Worm (Caenorhabditis elegans): ENCODE data around the gene col-149.

ce11 chrV:10339200-10339599 is 46.5 kb upstream of the col-149 start, which contains the start of gene K07C5.2:
- no peak for TF ChIP-seq daf-12 (tag; optimal IDR thresholded peaks at IDR 0.05)
- TF ChIP-seq snpc-4 (tag; optimal IDR thresholded peaks at IDR 0.05): no peak
- no peak for TF ChIP-seq egl-27 (tag; optimal IDR thresholded peaks at IDR 0.05)
- TF ChIP-seq ama-1 (optimal IDR thresholded peaks at IDR 0.05): no peak
- TF ChIP-seq vab-7 (GFP tag; IDR thresholded peaks at IDR 0.05): no peak
- no peak for TF ChIP-seq nhr-11 (tag; optimal IDR thresholded peaks at IDR 0.05)
- TF ChIP-seq ztf-11 (tag; optimal IDR thresholded peaks at IDR 0.05): no peak
- TF ChIP-seq unc-62 (GFP tag; optimal IDR thresholded peaks at IDR 0.05 in 1 of 2): no peak
- TF ChIP-seq unc-62 (tag; optimal IDR thresholded peaks at IDR 0.05): no peak
- no peak for TF ChIP-seq lin-39 (tag; optimal IDR thresholded peaks at IDR 0.05)
- TF ChIP-seq ceh-82 (tag; optimal IDR thresholded peaks at IDR 0.05): no peak
- TF ChIP-seq skn-1 (tag; optimal IDR thresholded peaks at IDR 0.05): no peak
- TF ChIP-seq mdl-1 (tag; optimal IDR thresholded peaks at IDR 0.05): no peak
- TF ChIP-seq dmd-9 (GFP tag; IDR thresholded peaks at IDR 0.05): no peak
- no peak for TF ChIP-seq F26F4.8 (GFP tag; conservative IDR thresholded peaks at IDR 0.05)
